Worm (Caenorhabditis elegans) whole organism, L3 larva: ENCODE results near the gene Y113G7B.11.
A peak's percentile ranks its signal among the peaks of the same experiment; 100 is the strongest.

ENCODE experiments used
- R02D3.7 ChIP-seq: fragments of 150-350 bp; optimal IDR thresholded peaks from 2 replicates; lab custom pipeline; 2014; ENCODE audit warnings: missing biosample characterization, missing genetic modification characterization
- ZK546.5 ChIP-seq: sonication (generic microtip); optimal IDR thresholded peaks from 2 replicates; lab custom pipeline; 2017; ENCODE audit warnings: missing biosample characterization, missing genetic modification characterization
- aly-2 ChIP-seq: fragments of 150-350 bp; optimal IDR thresholded peaks from 2 replicates; lab custom pipeline; 2014; ENCODE audit warnings: missing biosample characterization, missing genetic modification characterization
- ama-1 ChIP-seq: fragments of 150-350 bp; optimal IDR thresholded peaks from 2 replicates; lab custom pipeline; 2018
- ceh-16 ChIP-seq: sonication (generic microtip); optimal IDR thresholded peaks from 2 replicates; lab custom pipeline; 2017; ENCODE audit warnings: missing biosample characterization, missing genetic modification characterization
- ceh-28 ChIP-seq: fragments of 150-350 bp; optimal IDR thresholded peaks from 2 replicates; lab custom pipeline; 2014; ENCODE audit warnings: missing biosample characterization, missing genetic modification reagents, missing genetic modification characterization
- ceh-82 ChIP-seq: fragments of 150-350 bp; optimal IDR thresholded peaks from 2 replicates; lab custom pipeline; 2014; ENCODE audit warnings: missing biosample characterization, missing genetic modification characterization
- ceh-9 ChIP-seq: sonication (generic microtip); optimal IDR thresholded peaks from 2 replicates; lab custom pipeline; 2018; ENCODE audit warnings: missing biosample characterization, missing genetic modification characterization
- daf-12 ChIP-seq: fragments of 150-350 bp; optimal IDR thresholded peaks from 2 replicates; lab custom pipeline; 2014; ENCODE audit warnings: missing biosample characterization, missing genetic modification reagents, missing genetic modification characterization
- egl-27 ChIP-seq: sonication (generic microtip); optimal IDR thresholded peaks from 4 replicates; lab custom pipeline; 2017; ENCODE audit warnings: missing biosample characterization, missing genetic modification reagents, missing genetic modification characterization
- egl-5 ChIP-seq: fragments of 150-350 bp; optimal IDR thresholded peaks from 2 replicates; lab custom pipeline; 2017; ENCODE audit warnings: missing biosample characterization, missing genetic modification reagents, missing genetic modification characterization, inconsistent platforms
- elt-1 ChIP-seq: fragments of 150-350 bp; optimal IDR thresholded peaks from 2 replicates; lab custom pipeline; 2014; ENCODE audit warnings: missing biosample characterization, missing genetic modification characterization
- elt-3 ChIP-seq, 3 experiments: fragments of 150-350 bp in 1 of 3; sonication (generic microtip) in 2 of 3; optimal IDR thresholded peaks; 2 replicates in 2 of 3; 4 replicates in 1 of 3; lab custom pipeline; 2014 to 2017; ENCODE audit warnings: missing biosample characterization in 3 of 3, missing genetic modification characterization in 3 of 3
- eor-1 ChIP-seq, 2 experiments: fragments of 150-350 bp; optimal IDR thresholded peaks; 2 replicates each; lab custom pipeline; 2014 to 2018; ENCODE audit warnings: missing biosample characterization in 2 of 2, missing genetic modification characterization in 2 of 2
- fkh-10 ChIP-seq: sonication (generic microtip); optimal IDR thresholded peaks from 2 replicates; lab custom pipeline; 2017; ENCODE audit warnings: missing biosample characterization, missing genetic modification reagents, missing genetic modification characterization
- fkh-2 ChIP-seq: fragments of 150-350 bp; optimal IDR thresholded peaks from 2 replicates; lab custom pipeline; 2014; ENCODE audit warnings: missing biosample characterization, missing genetic modification reagents, missing genetic modification characterization
- fos-1 ChIP-seq: fragments of 150-350 bp; optimal IDR thresholded peaks from 2 replicates; lab custom pipeline; 2014; ENCODE audit warnings: missing biosample characterization, missing genetic modification characterization
- hmg-11 ChIP-seq: sonication (generic microtip); optimal IDR thresholded peaks from 2 replicates; lab custom pipeline; 2016; ENCODE audit warnings: missing genetic modification characterization, missing compliant biosample characterization
- lin-15B ChIP-seq: fragments of 150-350 bp; optimal IDR thresholded peaks from 2 replicates; lab custom pipeline; 2014; ENCODE audit warnings: missing biosample characterization, missing genetic modification characterization
- lsy-12 ChIP-seq: sonication (generic microtip); optimal IDR thresholded peaks from 2 replicates; lab custom pipeline; 2016; ENCODE audit warnings: mild to moderate bottlenecking, missing genetic modification characterization, missing compliant biosample characterization
- mdl-1 ChIP-seq: fragments of 150-350 bp; optimal IDR thresholded peaks from 2 replicates; lab custom pipeline; 2014; ENCODE audit warnings: missing biosample characterization, missing genetic modification characterization
- mml-1 ChIP-seq: fragments of 150-350 bp; sonication (generic microtip); optimal IDR thresholded peaks from 3 replicates; lab custom pipeline; 2014; ENCODE audit warnings: missing biosample characterization, missing genetic modification characterization
- nfya-1 ChIP-seq: sonication (generic microtip); optimal IDR thresholded peaks from 2 replicates; lab custom pipeline; 2017; ENCODE audit warnings: missing genetic modification characterization, mild to moderate bottlenecking, missing compliant biosample characterization, antibody characterized with exemption, moderate library complexity; ENCODE audit not compliant: insufficient read depth
- nhr-12 ChIP-seq: fragments of 150-350 bp; optimal IDR thresholded peaks from 2 replicates; lab custom pipeline; 2014; ENCODE audit warnings: missing biosample characterization, missing genetic modification characterization
- nhr-23 ChIP-seq: fragments of 150-350 bp; optimal IDR thresholded peaks from 2 replicates; lab custom pipeline; 2014; ENCODE audit warnings: missing biosample characterization, missing genetic modification reagents, missing genetic modification characterization
- nhr-237 ChIP-seq: fragments of 150-350 bp; optimal IDR thresholded peaks from 2 replicates; lab custom pipeline; 2014; ENCODE audit warnings: missing biosample characterization, missing genetic modification characterization
- nhr-25 ChIP-seq: sonication (generic microtip); optimal IDR thresholded peaks from 2 replicates; lab custom pipeline; 2017; ENCODE audit warnings: missing biosample characterization, missing genetic modification characterization
- nhr-28 ChIP-seq: fragments of 150-350 bp; optimal IDR thresholded peaks from 2 replicates; lab custom pipeline; 2014; ENCODE audit warnings: missing biosample characterization, missing genetic modification characterization
- nhr-67 ChIP-seq: fragments of 150-350 bp; optimal IDR thresholded peaks from 2 replicates; lab custom pipeline; 2014; ENCODE audit warnings: missing biosample characterization, missing genetic modification characterization
- nhr-76 ChIP-seq: fragments of 150-350 bp; sonication (generic microtip); optimal IDR thresholded peaks from 5 replicates; lab custom pipeline; 2014; ENCODE audit warnings: missing biosample characterization, missing genetic modification characterization
- nhr-77 ChIP-seq: fragments of 150-350 bp; optimal IDR thresholded peaks from 2 replicates; lab custom pipeline; 2014; ENCODE audit warnings: missing biosample characterization, missing genetic modification characterization
- pha-4 ChIP-seq: fragments of 150-350 bp; optimal IDR thresholded peaks from 2 replicates; lab custom pipeline; 2014; ENCODE audit warnings: missing biosample characterization, missing genetic modification reagents, missing genetic modification characterization
- pqm-1 ChIP-seq: fragments of 150-350 bp; optimal IDR thresholded peaks from 2 replicates; lab custom pipeline; 2017; ENCODE audit warnings: missing biosample characterization, missing genetic modification characterization, inconsistent platforms
- snpc-4 ChIP-seq: fragments of 150-350 bp; optimal IDR thresholded peaks from 2 replicates; lab custom pipeline; 2014; ENCODE audit warnings: missing biosample characterization, missing genetic modification characterization
- tbx-2 ChIP-seq: sonication (generic microtip); optimal IDR thresholded peaks from 2 replicates; lab custom pipeline; 2016; ENCODE audit warnings: mild to moderate bottlenecking, missing genetic modification characterization, missing compliant biosample characterization
- unc-39 ChIP-seq: sonication (generic microtip); optimal IDR thresholded peaks from 4 replicates; lab custom pipeline; 2017; ENCODE audit warnings: missing biosample characterization, missing genetic modification characterization
- unc-62 ChIP-seq: fragments of 150-350 bp; sonication (generic microtip); optimal IDR thresholded peaks from 4 replicates; lab custom pipeline; 2014; ENCODE audit warnings: missing biosample characterization, missing genetic modification reagents, missing genetic modification characterization
- zag-1 ChIP-seq: fragments of 150-350 bp; optimal IDR thresholded peaks from 2 replicates; lab custom pipeline; 2014; ENCODE audit warnings: missing biosample characterization, missing genetic modification characterization
- ztf-11 ChIP-seq: fragments of 150-350 bp; optimal IDR thresholded peaks from 2 replicates; lab custom pipeline; 2014; ENCODE audit warnings: missing biosample characterization, missing genetic modification characterization
- ztf-4 ChIP-seq: fragments of 150-350 bp; optimal IDR thresholded peaks from 2 replicates; lab custom pipeline; 2014; ENCODE audit warnings: missing biosample characterization, missing genetic modification characterization

The Y113G7B.11 gene

DNA sequence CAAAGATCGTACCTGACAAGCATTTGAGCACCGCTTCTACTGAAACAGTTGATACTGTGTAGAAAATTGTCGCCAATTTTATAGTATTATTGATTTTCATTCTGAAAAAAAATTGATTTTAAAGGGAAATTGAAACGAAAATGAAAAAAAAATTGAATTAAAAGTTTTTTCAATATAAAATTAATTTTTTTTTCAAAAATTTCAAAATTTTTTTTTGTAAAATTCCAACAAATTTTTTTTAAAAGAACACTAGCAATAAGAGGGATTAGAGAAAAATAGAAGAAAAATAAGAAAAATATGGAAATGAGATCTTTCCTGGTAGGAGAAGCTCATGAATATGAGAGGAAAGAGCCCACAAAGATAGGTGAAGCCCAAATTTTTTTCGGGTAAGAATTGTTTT, at the start of gene Y113G7B.11:
Gene Y113G7B.11, minus strand, starts transcription at position 101 of the 400 bp plus-strand sequence.
- TF ChIP-seq mml-1 (tag; lab: Kevin White, UChicago) (no peak), nhr-237 (tag; lab: Kevin White, UChicago) (no peak), ceh-82 (tag; lab: Kevin White, UChicago) (no peak), fkh-2 (tag; lab: Kevin White, UChicago) (no peak), lin-15B (no peak), eor-1 (tag; optimal IDR thresholded peaks at IDR 0.05; lab: Kevin White, UChicago) (no peak), unc-62 (GFP tag; lab: Kevin White, UChicago) (no peak), egl-5 (tag; lab: Kevin White, UChicago) (no peak), snpc-4 (tag; lab: Kevin White, UChicago) (no peak), ztf-11 (tag; lab: Kevin White, UChicago) (no peak)

DNA sequence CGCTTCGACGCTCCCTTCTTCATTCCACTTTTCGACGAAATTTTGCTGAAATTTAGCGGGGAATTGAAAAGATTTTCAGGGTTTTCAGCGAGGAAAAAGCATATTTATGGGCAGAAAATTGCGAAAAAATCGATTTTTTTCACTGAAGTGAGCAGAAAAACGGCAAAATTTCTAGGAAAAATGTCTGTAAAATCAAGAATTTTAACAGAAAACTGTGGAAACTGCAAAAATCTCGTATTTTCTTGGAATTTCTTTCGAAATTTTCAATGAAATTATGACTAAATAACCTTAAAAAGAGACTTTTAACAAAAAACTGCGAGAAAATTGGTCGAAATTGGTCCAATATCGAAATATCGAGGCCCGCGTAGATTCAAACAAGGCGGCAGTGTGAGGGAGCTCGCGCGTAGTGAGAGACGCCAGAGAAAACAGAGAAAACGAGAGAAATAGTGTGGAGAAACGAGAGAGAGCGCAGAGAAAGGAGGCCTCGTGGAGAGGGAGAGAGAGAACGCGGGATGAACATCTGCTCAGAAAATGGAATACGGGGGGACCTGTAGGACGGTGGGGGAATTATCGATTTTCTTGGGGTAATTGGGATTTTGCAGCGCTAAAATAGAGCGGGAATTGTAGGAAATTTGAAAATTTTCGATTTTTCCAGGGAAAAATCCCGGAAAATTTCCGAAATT, 34.5 kb upstream of the Y113G7B.11 start, which contains the start of gene swsn-1:
Gene swsn-1, minus strand, starts transcription at position 51 of the 683 bp plus-strand sequence.
- no peak for TF ChIP-seq mdl-1
- peak; percentile 63 for TF ChIP-seq nfya-1 (tag; lab: Kevin White, UChicago)
- TF ChIP-seq fkh-10 (GFP tag; lab: Kevin White, UChicago) = no peak
- peak; percentile 36 for TF ChIP-seq ceh-28
- TF ChIP-seq zag-1 = no peak
- TF ChIP-seq lin-15B = peak; percentile 10
- peak; percentile 85 for TF ChIP-seq hmg-11 (tag; lab: Kevin White, UChicago)
- no peak for TF ChIP-seq nhr-23 (tag; lab: Kevin White, UChicago)
- no peak for TF ChIP-seq snpc-4 (tag; lab: Kevin White, UChicago)
- no peak for TF ChIP-seq ztf-4 (tag; lab: Kevin White, UChicago)
- no peak for TF ChIP-seq daf-12
- TF ChIP-seq pha-4 (tag; lab: Kevin White, UChicago) = no peak
- no peak for TF ChIP-seq fos-1 (tag; lab: Kevin White, UChicago)
- TF ChIP-seq aly-2 = no peak
- peak; percentile 6 for TF ChIP-seq pqm-1 (tag; lab: Kevin White, UChicago)
- TF ChIP-seq ceh-9 (tag; lab: Kevin White, UChicago) = no peak
- no peak for TF ChIP-seq ztf-11 (tag; lab: Kevin White, UChicago)

DNA sequence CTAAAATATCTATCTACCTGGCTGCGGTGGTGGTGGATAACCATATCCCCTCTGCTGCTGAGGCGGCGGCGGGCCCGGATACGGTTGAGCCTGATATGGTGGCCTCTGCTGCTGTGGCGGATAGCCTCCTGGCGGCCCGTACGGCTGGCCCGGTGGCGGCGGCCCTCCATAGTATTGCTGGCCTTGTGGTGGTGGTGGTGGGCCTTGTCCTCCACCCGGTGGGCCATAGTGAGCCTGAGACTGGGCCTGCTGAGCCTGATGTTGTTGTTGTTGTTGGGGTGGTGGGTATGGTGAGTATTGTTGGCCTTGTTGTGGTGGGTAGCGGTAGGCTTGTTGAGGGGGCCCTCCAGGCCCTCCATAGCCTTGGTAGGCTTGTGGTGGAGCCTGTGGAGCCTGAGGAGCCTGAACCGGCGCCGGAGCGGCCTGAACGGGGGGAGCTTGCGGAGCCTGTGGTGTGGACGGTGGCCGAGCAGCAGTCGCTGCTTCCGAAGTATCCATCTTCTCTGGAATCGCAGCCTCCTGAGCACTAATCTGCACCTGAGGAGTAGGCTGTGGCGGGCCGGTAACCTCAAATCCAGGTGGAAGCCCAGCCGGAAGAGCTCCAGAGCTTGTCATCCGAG, 26.3 kb upstream of the Y113G7B.11 start:
- TF ChIP-seq nhr-28 (tag; lab: Kevin White, UChicago) (no peak), nhr-67 (tag; lab: Kevin White, UChicago) (no peak), fkh-2 (tag; lab: Kevin White, UChicago) (no peak), tbx-2 (tag; lab: Kevin White, UChicago) (no peak), elt-3 (tag; optimal IDR thresholded peaks at IDR 0.05; lab: Kevin White, UChicago) (no peak), hmg-11 (tag; lab: Kevin White, UChicago) (no peak), nhr-76 (tag; lab: Kevin White, UChicago) (no peak), nhr-12 (tag; lab: Kevin White, UChicago) (no peak), ceh-82 (tag; lab: Kevin White, UChicago) (no peak), eor-1 (tag; optimal IDR thresholded peaks at IDR 0.05; lab: Kevin White, UChicago) (no peak), daf-12 (no peak), ceh-16 (tag; lab: Kevin White, UChicago) (no peak), elt-1 (tag; lab: Kevin White, UChicago) (no peak), R02D3.7 (tag; lab: Kevin White, UChicago) (no peak), nhr-77 (tag; lab: Kevin White, UChicago) (no peak), snpc-4 (tag; lab: Kevin White, UChicago) (no peak), ceh-28 (no peak), nhr-25 (tag; lab: Kevin White, UChicago) (no peak), unc-39 (no peak)

DNA sequence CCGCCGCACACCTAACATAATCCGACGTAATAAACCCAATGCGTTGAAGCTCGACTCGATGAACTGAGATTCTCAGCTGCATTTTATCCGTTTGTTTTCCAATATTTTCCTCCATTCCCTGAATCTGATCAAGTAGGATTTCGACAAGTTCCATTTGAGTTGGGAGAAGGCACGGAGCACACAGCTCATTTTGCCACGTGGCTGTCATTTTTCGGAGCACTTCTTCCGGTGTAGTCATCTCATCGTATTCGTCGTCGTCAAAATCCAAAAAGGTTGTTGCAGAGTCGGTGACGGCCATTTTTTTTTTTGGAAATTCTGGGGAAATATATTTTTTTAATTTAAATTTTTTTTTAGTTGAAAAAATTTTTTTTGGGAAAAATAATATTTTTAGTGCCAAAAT, 22.3 kb upstream of the Y113G7B.11 start, which contains the start of gene sld-5:
Gene sld-5, minus strand, starts transcription at position 317 of the 400 bp plus-strand sequence.
- TF ChIP-seq ZK546.5 (tag; lab: Kevin White, UChicago) (no peak), egl-27 (tag; lab: Kevin White, UChicago) (no peak), lsy-12 (tag; lab: Kevin White, UChicago) (no peak), ceh-9 (tag; lab: Kevin White, UChicago) (no peak), aly-2 (no peak), ama-1 (lab: Kevin White, UChicago) (no peak), nhr-23 (tag; lab: Kevin White, UChicago) (no peak), elt-1 (tag; lab: Kevin White, UChicago) (no peak), nhr-12 (tag; lab: Kevin White, UChicago) (no peak), lin-15B (no peak)
